Fruit fly (Drosophila melanogaster) whole organism, embryonic: ENCODE measurements around the gene CG5013.
A peak's percentile ranks its signal among the peaks of the same experiment; 100 is the strongest.

Experiments used
- Antp ChIP-seq: fragments of 200-800 bp; sonication (Bioruptor generic); optimal IDR thresholded peaks from 3 replicates; lab custom pipeline; 2016; ENCODE audit warnings: missing biosample characterization, missing genetic modification characterization
- Bgb ChIP-seq: fragments of 200-800 bp; sonication (Bioruptor generic); IDR thresholded peaks from 2 replicates; pipeline ENCODE4 v1.3.6; 2022; ENCODE audit warnings: missing biosample characterization, missing genetic modification characterization; ENCODE audit not compliant: partially characterized antibody
- Blimp-1 ChIP-seq: fragments of 200-800 bp; sonication (Bioruptor generic); optimal IDR thresholded peaks from 3 replicates; lab custom pipeline; 2018; ENCODE audit warnings: missing biosample characterization, missing genetic modification characterization, mild to moderate bottlenecking, moderate library complexity, missing genetic modification reagents
- CG11504 ChIP-seq: fragments of 200-800 bp; sonication (Bioruptor generic); optimal IDR thresholded peaks from 3 replicates; lab custom pipeline; 2019; ENCODE audit warnings: missing biosample characterization, mild to moderate bottlenecking, missing genetic modification characterization, moderate library complexity
- CG1603 ChIP-seq: fragments of 200-800 bp; sonication (Bioruptor generic); optimal IDR thresholded peaks from 2 replicates; lab custom pipeline; 2019; ENCODE audit warnings: missing biosample characterization, mild to moderate bottlenecking, missing genetic modification characterization, moderate library complexity
- CG16815 ChIP-seq: fragments of 200-800 bp; sonication (Bioruptor generic); optimal IDR thresholded peaks from 3 replicates; lab custom pipeline; 2017; ENCODE audit warnings: missing biosample characterization, mild to moderate bottlenecking, missing genetic modification characterization
- CG17385 ChIP-seq: fragments of 200-800 bp; sonication (Bioruptor generic); optimal IDR thresholded peaks from 3 replicates; lab custom pipeline; 2018; ENCODE audit warnings: missing biosample characterization, mild to moderate bottlenecking, missing genetic modification characterization
- CG17829 ChIP-seq: fragments of 200-800 bp; optimal IDR thresholded peaks from 2 replicates; lab custom pipeline; 2019; ENCODE audit warnings: missing biosample characterization, mild to moderate bottlenecking, missing genetic modification characterization, moderate library complexity
- CG18011 ChIP-seq: fragments of 200-800 bp; sonication (Bioruptor generic); optimal IDR thresholded peaks from 2 replicates; lab custom pipeline; 2017; ENCODE audit warnings: missing biosample characterization, missing genetic modification characterization, mild to moderate bottlenecking, moderate library complexity, missing genotype
- CG18476 ChIP-seq: fragments of 200-800 bp; sonication (Bioruptor generic); optimal IDR thresholded peaks from 2 replicates; lab custom pipeline; 2016; ENCODE audit warnings: missing biosample characterization, mild to moderate bottlenecking, missing genetic modification characterization
- CG2199 ChIP-seq: fragments of 200-800 bp; sonication (Bioruptor generic); IDR thresholded peaks from 3 replicates; pipeline ENCODE4 v1.3.6; 2022; ENCODE audit warnings: missing biosample characterization, missing genetic modification characterization
- CG30403 ChIP-seq: fragments of 200-800 bp; sonication (Bioruptor generic); optimal IDR thresholded peaks from 3 replicates; lab custom pipeline; 2016; ENCODE audit warnings: missing biosample characterization, missing genetic modification characterization
- CG3281 ChIP-seq: fragments of 200-800 bp; sonication (Bioruptor generic); optimal IDR thresholded peaks from 3 replicates; lab custom pipeline; 2017; ENCODE audit warnings: missing biosample characterization, mild to moderate bottlenecking, missing genetic modification characterization
- CG34422 ChIP-seq: fragments of 200-800 bp; sonication (Bioruptor generic); IDR thresholded peaks from 3 replicates; pipeline ENCODE4 v1.3.6; 2022; ENCODE audit warnings: missing biosample characterization, missing genetic modification characterization
- CG3995 ChIP-seq: fragments of 200-800 bp; sonication (Bioruptor generic); optimal IDR thresholded peaks from 3 replicates; lab custom pipeline; 2016; ENCODE audit warnings: missing biosample characterization, missing genetic modification characterization
- CG6689 ChIP-seq: fragments of 200-800 bp; sonication (Bioruptor generic); IDR thresholded peaks from 2 replicates; pipeline ENCODE4 v1.3.6; 2022; ENCODE audit warnings: missing biosample characterization, missing genetic modification characterization
- CG7271 ChIP-seq: fragments of 200-800 bp; sonication (Bioruptor generic); optimal IDR thresholded peaks from 2 replicates; lab custom pipeline; 2018; ENCODE audit warnings: missing biosample characterization, mild to moderate bottlenecking, missing genetic modification characterization, moderate library complexity
- CG7963 ChIP-seq: fragments of 200-800 bp; sonication (Bioruptor generic); IDR thresholded peaks from 3 replicates; pipeline ENCODE4 v1.3.6; 2022; ENCODE audit warnings: missing biosample characterization, missing genetic modification characterization; ENCODE audit not compliant: partially characterized antibody
- CG8944 ChIP-seq: fragments of 200-800 bp; sonication (Bioruptor generic); optimal IDR thresholded peaks from 3 replicates; lab custom pipeline; 2016; ENCODE audit warnings: missing biosample characterization, missing genetic modification characterization
- CTCF ChIP-seq: fragments of 200-800 bp; sonication (Bioruptor generic); optimal IDR thresholded peaks from 2 replicates; lab custom pipeline; 2017; ENCODE audit warnings: missing biosample characterization, mild to moderate bottlenecking, missing genetic modification characterization, moderate library complexity
- Dll ChIP-seq: fragments of 200-800 bp; sonication (Bioruptor generic); IDR thresholded peaks from 4 replicates; pipeline ENCODE4 v1.3.6; 2022; ENCODE audit warnings: missing biosample characterization, missing genetic modification characterization; ENCODE audit not compliant: partially characterized antibody
- Doc3 ChIP-seq: fragments of 200-800 bp; sonication (Bioruptor generic); IDR thresholded peaks from 3 replicates; pipeline ENCODE4 v1.3.6; 2022; ENCODE audit warnings: missing biosample characterization, missing genetic modification characterization; ENCODE audit not compliant: partially characterized antibody
- E2f1 ChIP-seq: fragments of 200-800 bp; sonication (Bioruptor generic); IDR thresholded peaks from 2 replicates; pipeline ENCODE4 v1.3.6; 2022; ENCODE audit warnings: missing biosample characterization, missing genetic modification characterization
- E2f2 ChIP-seq: fragments of 200-800 bp; sonication (Bioruptor generic); IDR thresholded peaks from 2 replicates; pipeline ENCODE4 v1.3.6; 2022; ENCODE audit warnings: missing biosample characterization, missing genetic modification characterization
- GATAe ChIP-seq: fragments of 200-800 bp; sonication (Bioruptor generic); conservative IDR thresholded peaks from 2 replicates; pipeline ENCODE4 v1.3.6; 2022; ENCODE audit warnings: missing biosample characterization, missing genetic modification characterization
- Hsf ChIP-seq: fragments of 200-800 bp; sonication (Bioruptor generic); optimal IDR thresholded peaks from 3 replicates; lab custom pipeline; 2016; ENCODE audit warnings: missing biosample characterization, missing genetic modification characterization
- Rfx ChIP-seq: fragments of 200-800 bp; sonication (Bioruptor generic); IDR thresholded peaks from 2 replicates; pipeline ENCODE4 v1.3.6; 2022; ENCODE audit warnings: missing biosample characterization, missing genetic modification characterization
- Scr ChIP-seq: fragments of 200-800 bp; sonication (Bioruptor generic); IDR thresholded peaks from 2 replicates; pipeline ENCODE4 v1.3.6; 2022; ENCODE audit warnings: missing biosample characterization, missing genetic modification characterization; ENCODE audit not compliant: partially characterized antibody
- Sox100B ChIP-seq: fragments of 200-800 bp; sonication (Bioruptor generic); optimal IDR thresholded peaks from 3 replicates; lab custom pipeline; 2018; ENCODE audit warnings: missing biosample characterization, mild to moderate bottlenecking, missing genetic modification characterization
- TFAM ChIP-seq: fragments of 200-800 bp; sonication (Bioruptor generic); optimal IDR thresholded peaks from 2 replicates; lab custom pipeline; 2017; ENCODE audit warnings: missing biosample characterization, missing genetic modification characterization, inconsistent platforms
- cg ChIP-seq: fragments of 200-800 bp; sonication (Bioruptor generic); optimal IDR thresholded peaks from 3 replicates; lab custom pipeline; 2019; ENCODE audit warnings: missing biosample characterization, mild to moderate bottlenecking, missing genetic modification characterization, moderate library complexity
- crol ChIP-seq: fragments of 200-800 bp; sonication (Bioruptor generic); IDR thresholded peaks from 2 replicates; pipeline ENCODE4 v1.3.6; 2022; ENCODE audit warnings: missing biosample characterization, missing genetic modification characterization
- danr ChIP-seq: fragments of 200-800 bp; sonication (Bioruptor generic); IDR thresholded peaks from 2 replicates; pipeline ENCODE4 v1.3.6; 2022; ENCODE audit warnings: missing biosample characterization, missing genetic modification characterization
- fd96Cb ChIP-seq: fragments of 200-800 bp; sonication (Bioruptor generic); optimal IDR thresholded peaks from 2 replicates; lab custom pipeline; 2018; ENCODE audit warnings: missing biosample characterization, mild to moderate bottlenecking, missing genetic modification characterization, moderate library complexity
- gem ChIP-seq: fragments of 200-800 bp; sonication (Bioruptor generic); optimal IDR thresholded peaks from 2 replicates; lab custom pipeline; 2019; ENCODE audit warnings: missing biosample characterization, mild to moderate bottlenecking, missing genetic modification characterization, moderate library complexity
- jumu ChIP-seq: fragments of 200-800 bp; sonication (Bioruptor generic); optimal IDR thresholded peaks from 3 replicates; lab custom pipeline; 2016; ENCODE audit warnings: missing biosample characterization, missing genetic modification characterization
- kni ChIP-seq: fragments of 200-800 bp; sonication (Bioruptor generic); optimal IDR thresholded peaks from 3 replicates; lab custom pipeline; 2017; ENCODE audit warnings: mild to moderate bottlenecking, missing biosample characterization, missing genetic modification reagents, missing genetic modification characterization
- prd ChIP-seq, 3 experiments: fragments of >200 bp in 2 of 3; fragments of 200-800 bp in 1 of 3; sonication (Bioruptor generic) in 1 of 3; optimal IDR thresholded peaks in 2 of 3; IDR thresholded peaks in 1 of 3; 2 replicates in 2 of 3; 3 replicates in 1 of 3; pipeline versions ENCODE4 v1.3.6 to Lab custom; 2017 to 2022; ENCODE audit warnings: missing biosample characterization in 1 of 3, missing genetic modification characterization in 1 of 3
- pros ChIP-seq: fragments of 200-800 bp; sonication (Bioruptor generic); optimal IDR thresholded peaks from 3 replicates; lab custom pipeline; 2019; ENCODE audit warnings: missing biosample characterization, mild to moderate bottlenecking, missing genetic modification characterization, moderate library complexity
- salm ChIP-seq: fragments of 200-800 bp; sonication (Bioruptor generic); optimal IDR thresholded peaks from 2 replicates; lab custom pipeline; 2018; ENCODE audit warnings: missing biosample characterization, mild to moderate bottlenecking, missing genetic modification characterization
- sd ChIP-seq: fragments of 200-800 bp; sonication (Bioruptor generic); optimal IDR thresholded peaks from 3 replicates; lab custom pipeline; 2018; ENCODE audit warnings: missing biosample characterization, mild to moderate bottlenecking, missing genetic modification characterization, moderate library complexity
- sens ChIP-seq: fragments of 200-800 bp; sonication (Bioruptor generic); peaks from one replicate; lab custom pipeline; 2016; ENCODE audit warnings: missing biosample characterization, missing genetic modification characterization
- slou ChIP-seq: fragments of 200-800 bp; sonication (Bioruptor generic); optimal IDR thresholded peaks from 3 replicates; lab custom pipeline; 2016; ENCODE audit warnings: missing biosample characterization, missing genetic modification characterization
- slp2 ChIP-seq: fragments of 200-800 bp; sonication (Bioruptor generic); optimal IDR thresholded peaks from 2 replicates; lab custom pipeline; 2016; ENCODE audit warnings: missing biosample characterization, missing genetic modification characterization
- stwl ChIP-seq: fragments of 200-800 bp; sonication (Bioruptor generic); optimal IDR thresholded peaks from 3 replicates; lab custom pipeline; 2018; ENCODE audit warnings: missing biosample characterization, mild to moderate bottlenecking, missing genetic modification characterization, moderate library complexity

Gene CG5013

dm6 chr3R:16042137-16042899 lies 7.2 kb upstream of the CG5013 start (continued):
- TF ChIP-seq cg (GFP tag; lab: Kevin White, UChicago) (peak; percentile 30), jumu (GFP tag; lab: Kevin White, UChicago) (no peak), sd (tag; lab: Kevin White, UChicago) (no peak), prd (optimal IDR thresholded peaks at IDR 0.05; lab: Kevin White, UChicago) (no peak), prd (GFP tag; IDR thresholded peaks at IDR 0.05; lab: Robert Waterston, UW) (no peak), TFAM (GFP tag; lab: Kevin White, UChicago) (no peak), Dll (GFP tag; lab: Robert Waterston, UW) (peak; percentile 51; the same call in 2 of the 4 replicates), CG17385 (GFP tag; lab: Kevin White, UChicago) (no peak), Sox100B (GFP tag; lab: Kevin White, UChicago) (no peak), GATAe (GFP tag; lab: Robert Waterston, UW) (no peak), Rfx (GFP tag; lab: Robert Waterston, UW) (no peak), CG3995 (GFP tag; lab: Kevin White, UChicago) (no peak), CG7963 (GFP tag; lab: Robert Waterston, UW) (no peak), CG7271 (no peak), kni (GFP tag; lab: Kevin White, UChicago) (peak; percentile 38), CG3281 (no peak), gem (tag; lab: Kevin White, UChicago) (no peak), slou (GFP tag; lab: Kevin White, UChicago) (no peak), CG30403 (GFP tag; lab: Kevin White, UChicago) (no peak), CG17829 (tag; lab: Kevin White, UChicago) (no peak), E2f2 (GFP tag; lab: Robert Waterston, UW) (no peak), Antp (no peak), Bgb (GFP tag; lab: Robert Waterston, UW) (no peak), pros (GFP tag; lab: Kevin White, UChicago) (no peak), Scr (0 out of 2 replicates have a peak, but pooled peaks have one; percentile 32), sens (peak; percentile 72), danr (GFP tag; lab: Robert Waterston, UW) (no peak), crol (GFP tag; lab: Robert Waterston, UW) (peak; percentile 22; the same call in 1 of the 2 replicates), CG34422 (GFP tag; lab: Robert Waterston, UW) (0 out of 3 replicates have a peak, but pooled peaks have one; percentile 9), fd96Cb (tag; lab: Kevin White, UChicago) (no peak), salm (tag; lab: Kevin White, UChicago) (no peak), CG1603 (tag; lab: Kevin White, UChicago) (no peak), CG6689 (no peak), CG18476 (GFP tag; lab: Kevin White, UChicago) (no peak), E2f1 (GFP tag; lab: Robert Waterston, UW) (no peak), Hsf (GFP tag; lab: Kevin White, UChicago) (no peak), CG16815 (GFP tag; lab: Kevin White, UChicago) (no peak)

- TF ChIP-seq stwl (peak; percentile 11), CG3995 (GFP tag; lab: Kevin White, UChicago) (peak; percentile 71), Doc3 (GFP tag; lab: Robert Waterston, UW) (no peak), CG8944 (GFP tag; lab: Kevin White, UChicago) (no peak), slp2 (GFP tag; lab: Kevin White, UChicago) (no peak), sens (peak; percentile 73), CTCF (peak; percentile 76), Blimp-1 (GFP tag; lab: Kevin White, UChicago) (peak; percentile 22), prd (optimal IDR thresholded peaks at IDR 0.05; lab: Kevin White, UChicago) (no peak), prd (GFP tag; IDR thresholded peaks at IDR 0.05; lab: Robert Waterston, UW) (no peak), CG11504 (tag; lab: Kevin White, UChicago) (peak; percentile 7), CG2199 (GFP tag; lab: Robert Waterston, UW) (peak; percentile 88; the same call in 2 of the 3 replicates), Hsf (GFP tag; lab: Kevin White, UChicago) (no peak), CG18011 (peak; percentile 78)
- TF ChIP-seq, all 482 proteins: peak for 8
Observed at dm6 chr3R:16042900-16043548, 6.4 kb upstream of the CG5013 start, which contains the start of gene Jhbp4. Gene Jhbp4, plus strand, starts transcription at chr3R:16043498.
